Worm (Caenorhabditis elegans) whole organism, L1 larva: ENCODE data around the gene faxc-2.
A peak's percentile ranks its signal among the peaks of the same experiment; 100 is the strongest.

ENCODE experiments used
- C04F5.9 ChIP-seq: sonication (generic microtip); optimal IDR thresholded peaks from 2 replicates; lab custom pipeline; 2016; ENCODE audit warnings: missing genetic modification characterization, missing compliant biosample characterization
- C16A3.4 ChIP-seq: fragments of 150-350 bp; optimal IDR thresholded peaks from 2 replicates; lab custom pipeline; 2014; ENCODE audit warnings: missing biosample characterization, missing genetic modification characterization
- aha-1 ChIP-seq: fragments of 150-350 bp; optimal IDR thresholded peaks from 2 replicates; lab custom pipeline; 2014; ENCODE audit warnings: missing biosample characterization, missing genetic modification characterization
- alr-1 ChIP-seq: fragments of 200-800 bp; sonication (Bioruptor generic); optimal IDR thresholded peaks from 2 replicates; lab custom pipeline; 2018; ENCODE audit warnings: borderline replicate concordance, mild to moderate bottlenecking, missing genetic modification characterization, missing compliant biosample characterization
- aly-2 ChIP-seq: fragments of 150-350 bp; optimal IDR thresholded peaks from 2 replicates; lab custom pipeline; 2014; ENCODE audit warnings: missing biosample characterization, missing genetic modification characterization
- ceh-8 ChIP-seq: fragments of 200-800 bp; sonication (Bioruptor generic); optimal IDR thresholded peaks from 2 replicates; lab custom pipeline; 2018; ENCODE audit warnings: mild to moderate bottlenecking, missing genetic modification characterization, moderate library complexity, missing compliant biosample characterization
- ceh-82 ChIP-seq, 3 experiments: fragments of 150-350 bp in 1 of 3; sonication (generic microtip) in 2 of 3; optimal IDR thresholded peaks; 2 replicates each; lab custom pipeline; 2014 to 2017; ENCODE audit warnings: missing biosample characterization in 3 of 3, missing genetic modification characterization in 3 of 3
- ceh-88 ChIP-seq: fragments of 200-800 bp; sonication (Bioruptor generic); IDR thresholded peaks from 2 replicates; pipeline ENCODE4 v1.3.6; 2022; ENCODE audit warnings: missing genetic modification characterization, missing compliant biosample characterization
- ceh-90 ChIP-seq: sonication (generic microtip); optimal IDR thresholded peaks from 2 replicates; lab custom pipeline; 2016; ENCODE audit warnings: missing genetic modification characterization, missing compliant biosample characterization
- dsc-1 ChIP-seq: sonication (generic microtip); optimal IDR thresholded peaks from 2 replicates; lab custom pipeline; 2016; ENCODE audit warnings: mild to moderate bottlenecking, missing genetic modification characterization, missing compliant biosample characterization
- efl-1 ChIP-seq, 4 experiments: fragments of 150-350 bp; optimal IDR thresholded peaks in 3 of 4; peaks in 1 of 4; 1 replicate in 1 of 4; 2 replicates in 3 of 4; lab custom pipeline; 2014; ENCODE audit warnings: missing biosample characterization in 2 of 4, missing genetic modification characterization in 2 of 4, missing genetic modification reagents in 2 of 4
- egl-27 ChIP-seq, 2 experiments: fragments of 150-350 bp in 1 of 2; sonication (generic microtip); optimal IDR thresholded peaks; 3 replicates each; lab custom pipeline; 2017 to 2018; ENCODE audit warnings: missing biosample characterization in 2 of 2, missing genetic modification characterization in 2 of 2, missing genetic modification reagents in 2 of 2
- elt-3 ChIP-seq, 6 experiments: fragments of 150-350 bp in 1 of 6; sonication (generic microtip); optimal IDR thresholded peaks; 2 replicates each; lab custom pipeline; 2017 to 2018; ENCODE audit warnings: missing biosample characterization in 6 of 6, missing genetic modification characterization in 6 of 6, inconsistent platforms in 1 of 6
- fkh-8 ChIP-seq: sonication (generic microtip); optimal IDR thresholded peaks from 2 replicates; lab custom pipeline; 2016; ENCODE audit warnings: mild to moderate bottlenecking, missing genetic modification characterization, missing compliant biosample characterization
- fos-1 ChIP-seq: fragments of 150-350 bp; optimal IDR thresholded peaks from 2 replicates; lab custom pipeline; 2014; ENCODE audit warnings: missing biosample characterization, missing genetic modification characterization
- grh-1 ChIP-seq: fragments of 200-800 bp; sonication (Bioruptor generic); IDR thresholded peaks from 2 replicates; pipeline ENCODE4 v1.3.6; 2022; ENCODE audit warnings: missing genetic modification reagents, missing genetic modification characterization, missing compliant biosample characterization
- hlh-4 ChIP-seq: sonication (generic microtip); optimal IDR thresholded peaks from 2 replicates; lab custom pipeline; 2016; ENCODE audit warnings: mild to moderate bottlenecking, missing genetic modification characterization, missing compliant biosample characterization
- hpl-2 ChIP-seq: fragments of 150-350 bp; optimal IDR thresholded peaks from 2 replicates; lab custom pipeline; 2014; ENCODE audit warnings: missing biosample characterization, missing genetic modification reagents, missing genetic modification characterization
- irx-1 ChIP-seq: sonication (generic microtip); optimal IDR thresholded peaks from 2 replicates; lab custom pipeline; 2016; ENCODE audit warnings: missing genetic modification characterization, missing compliant biosample characterization
- jun-1 ChIP-seq: fragments of 150-350 bp; optimal IDR thresholded peaks from 2 replicates; lab custom pipeline; 2014; ENCODE audit warnings: missing biosample characterization, missing genetic modification reagents, missing genetic modification characterization
- lin-13 ChIP-seq: fragments of 150-350 bp; optimal IDR thresholded peaks from 2 replicates; lab custom pipeline; 2014; ENCODE audit warnings: missing biosample characterization, missing genetic modification reagents, missing genetic modification characterization
- lin-14 ChIP-seq: fragments of 200-800 bp; sonication (Bioruptor generic); optimal IDR thresholded peaks from 2 replicates; lab custom pipeline; 2018; ENCODE audit warnings: mild to moderate bottlenecking, missing genetic modification characterization, moderate library complexity, missing compliant biosample characterization
- lin-15B ChIP-seq: fragments of 150-350 bp; sonication (generic microtip); optimal IDR thresholded peaks from 3 replicates; lab custom pipeline; 2014; ENCODE audit warnings: missing biosample characterization, missing genetic modification characterization
- lsy-2 ChIP-seq, 2 experiments: fragments of 150-350 bp; optimal IDR thresholded peaks; 2 replicates each; lab custom pipeline; 2014; ENCODE audit warnings: missing biosample characterization in 2 of 2, missing genetic modification characterization in 2 of 2
- mab-9 ChIP-seq: fragments of 200-800 bp; sonication (Bioruptor generic); IDR thresholded peaks from 2 replicates; pipeline ENCODE4 v1.3.6; 2022; ENCODE audit warnings: missing genetic modification reagents, missing genetic modification characterization, missing compliant biosample characterization
- mep-1 ChIP-seq: fragments of 150-350 bp; optimal IDR thresholded peaks from 2 replicates; lab custom pipeline; 2014; ENCODE audit warnings: missing biosample characterization, missing genetic modification characterization
- nhr-19 ChIP-seq: fragments of 200-800 bp; sonication (Bioruptor generic); conservative IDR thresholded peaks from 2 replicates; pipeline ENCODE4 v1.3.6; 2022; ENCODE audit warnings: missing genetic modification characterization, missing compliant biosample characterization
- nhr-20 ChIP-seq: sonication (generic microtip); optimal IDR thresholded peaks from 2 replicates; lab custom pipeline; 2016; ENCODE audit warnings: mild to moderate bottlenecking, missing genetic modification characterization, missing compliant biosample characterization
- nhr-28 ChIP-seq: fragments of 150-350 bp; optimal IDR thresholded peaks from 2 replicates; lab custom pipeline; 2014; ENCODE audit warnings: missing biosample characterization, missing genetic modification characterization
- nhr-47 ChIP-seq: sonication (generic microtip); optimal IDR thresholded peaks from 2 replicates; lab custom pipeline; 2016; ENCODE audit warnings: mild to moderate bottlenecking, missing genetic modification characterization, moderate library complexity, missing compliant biosample characterization
- nhr-77 ChIP-seq: fragments of 150-350 bp; optimal IDR thresholded peaks from 2 replicates; lab custom pipeline; 2014; ENCODE audit warnings: missing biosample characterization, missing genetic modification characterization
- nhr-84 ChIP-seq: sonication (generic microtip); optimal IDR thresholded peaks from 2 replicates; lab custom pipeline; 2017; ENCODE audit warnings: missing biosample characterization, missing genetic modification characterization
- nhr-85 ChIP-seq: sonication (generic microtip); peaks from one replicate; lab custom pipeline; 2016; ENCODE audit warnings: missing genetic modification characterization, inconsistent platforms, missing compliant biosample characterization
- pag-3 ChIP-seq: sonication (generic microtip); optimal IDR thresholded peaks from 2 replicates; lab custom pipeline; 2017; ENCODE audit warnings: missing genetic modification characterization, mild to moderate bottlenecking, missing compliant biosample characterization, antibody characterized with exemption, borderline replicate concordance; ENCODE audit not compliant: insufficient read depth
- rnt-1 ChIP-seq: sonication (generic microtip); optimal IDR thresholded peaks from 2 replicates; lab custom pipeline; 2016; ENCODE audit warnings: mild to moderate bottlenecking, missing genetic modification characterization, moderate library complexity, missing compliant biosample characterization
- skn-1 ChIP-seq: fragments of 150-350 bp; optimal IDR thresholded peaks from 2 replicates; lab custom pipeline; 2014; ENCODE audit warnings: missing biosample characterization, missing genetic modification characterization
- snu-23 ChIP-seq: sonication (generic microtip); optimal IDR thresholded peaks from 2 replicates; lab custom pipeline; 2016; ENCODE audit warnings: missing genetic modification characterization, missing compliant biosample characterization
- sox-4 ChIP-seq: sonication (generic microtip); optimal IDR thresholded peaks from 2 replicates; lab custom pipeline; 2016; ENCODE audit warnings: missing genetic modification characterization, missing compliant biosample characterization
- sptf-1 ChIP-seq: fragments of 150-350 bp; optimal IDR thresholded peaks from 2 replicates; lab custom pipeline; 2014; ENCODE audit warnings: missing biosample characterization, missing genetic modification characterization
- sup-37 ChIP-seq: fragments of 200-800 bp; sonication (Bioruptor generic); optimal IDR thresholded peaks from 2 replicates; lab custom pipeline; 2018; ENCODE audit warnings: mild to moderate bottlenecking, missing genetic modification characterization, missing compliant biosample characterization
- swsn-7 ChIP-seq: sonication (generic microtip); optimal IDR thresholded peaks from 2 replicates; lab custom pipeline; 2016; ENCODE audit warnings: missing genetic modification characterization, missing compliant biosample characterization
- tbx-2 ChIP-seq: sonication (generic microtip); optimal IDR thresholded peaks from 2 replicates; lab custom pipeline; 2016; ENCODE audit warnings: missing genetic modification characterization, missing compliant biosample characterization
- unc-62 ChIP-seq: fragments of 150-350 bp; optimal IDR thresholded peaks from 2 replicates; lab custom pipeline; 2014; ENCODE audit warnings: missing biosample characterization, missing genetic modification reagents, missing genetic modification characterization
- unc-86 ChIP-seq: sonication (generic microtip); optimal IDR thresholded peaks from 2 replicates; lab custom pipeline; 2016; ENCODE audit warnings: missing genetic modification characterization, missing compliant biosample characterization
- vab-15 ChIP-seq: sonication (generic microtip); optimal IDR thresholded peaks from 2 replicates; lab custom pipeline; 2017; ENCODE audit warnings: missing genotype, mild to moderate bottlenecking, missing genetic modification characterization, missing compliant biosample characterization
- xbp-1 ChIP-seq: sonication (generic microtip); optimal IDR thresholded peaks from 2 replicates; lab custom pipeline; 2016; ENCODE audit warnings: missing genetic modification characterization, missing compliant biosample characterization
- zag-1 ChIP-seq: fragments of 150-350 bp; optimal IDR thresholded peaks from 2 replicates; lab custom pipeline; 2014; ENCODE audit warnings: missing biosample characterization, missing genetic modification characterization
- ztf-11 ChIP-seq, 2 experiments: sonication (generic microtip); optimal IDR thresholded peaks; 2 replicates each; lab custom pipeline; 2016 to 2017; ENCODE audit warnings: missing genetic modification characterization in 2 of 2, missing biosample characterization in 1 of 2, missing compliant biosample characterization in 1 of 2
- ztf-4 ChIP-seq: fragments of 150-350 bp; optimal IDR thresholded peaks from 2 replicates; lab custom pipeline; 2014; ENCODE audit warnings: missing biosample characterization, missing genetic modification characterization

Gene faxc-2

ce11 chrII:13334966-13335698 lies 26.0 kb downstream of the faxc-2 start (continued):
- TF ChIP-seq vab-15 (tag; lab: Kevin White, UChicago): no peak
- no peak for TF ChIP-seq alr-1 (tag; lab: Kevin White, UChicago)
- TF ChIP-seq egl-27 (tag; optimal IDR thresholded peaks at IDR 0.05; lab: Kevin White, UChicago): peak; percentile 37 to 55
- TF ChIP-seq nhr-84 (tag; lab: Kevin White, UChicago): no peak
- TF ChIP-seq efl-1 (optimal IDR thresholded peaks at IDR 0.05; lab: Kevin White, UChicago): peak; percentile 74 to 86
- TF ChIP-seq efl-1 (GFP tag; optimal IDR thresholded peaks at IDR 0.05 in 1 of 2; lab: Kevin White, UChicago): peak; percentile 33 to 92
- TF ChIP-seq skn-1 (tag; lab: Kevin White, UChicago): peak; percentile 63
- peak in 1 of 2 experiments; percentile 74 for TF ChIP-seq ztf-11 (tag; optimal IDR thresholded peaks at IDR 0.05; lab: Kevin White, UChicago)
- TF ChIP-seq ceh-82 (tag; optimal IDR thresholded peaks at IDR 0.05; lab: Kevin White, UChicago): peak; percentile 49 to 64 (median 51)
- TF ChIP-seq nhr-77 (tag; lab: Kevin White, UChicago): peak; percentile 77
- peak; percentile 78 for TF ChIP-seq dsc-1 (tag; lab: Kevin White, UChicago)
- peak; percentile 60 for TF ChIP-seq grh-1 (GFP tag; lab: Robert Waterston, UW)
- TF ChIP-seq sptf-1 (tag; lab: Kevin White, UChicago): no peak
- TF ChIP-seq elt-3 (tag; optimal IDR thresholded peaks at IDR 0.05; lab: Kevin White, UChicago): peak in 1 of 6 experiments; percentile 51
- peak; percentile 82 for TF ChIP-seq ztf-4 (tag; lab: Kevin White, UChicago)
- TF ChIP-seq nhr-47 (tag; lab: Kevin White, UChicago): peak; percentile 91
- TF ChIP-seq mab-9 (GFP tag; lab: Robert Waterston, UW): peak; percentile 22; the same call in 1 of the 2 replicates
- TF ChIP-seq lin-13 (GFP tag; lab: Kevin White, UChicago): peak; percentile 67
- no peak for TF ChIP-seq hpl-2 (GFP tag; lab: Kevin White, UChicago)
- TF ChIP-seq xbp-1 (tag; lab: Kevin White, UChicago): peak; percentile 68
- peak; percentile 99 for TF ChIP-seq lin-14 (GFP tag; lab: Kevin White, UChicago)
- no peak for TF ChIP-seq ceh-90 (tag; lab: Kevin White, UChicago)
- peak; percentile 95 for TF ChIP-seq unc-86 (tag; lab: Kevin White, UChicago)
- peak; percentile 65 to 80 for TF ChIP-seq lsy-2 (tag; optimal IDR thresholded peaks at IDR 0.05; lab: Kevin White, UChicago)
- TF ChIP-seq fos-1 (tag; lab: Kevin White, UChicago): peak; percentile 45
- peak; percentile 78 for TF ChIP-seq irx-1 (tag; lab: Kevin White, UChicago)
- peak; percentile 73 for TF ChIP-seq jun-1 (tag; lab: Kevin White, UChicago)
- TF ChIP-seq zag-1 (tag; lab: Kevin White, UChicago): peak; percentile 10
- peak; percentile 94 for TF ChIP-seq snu-23 (GFP tag; lab: Kevin White, UChicago)
- peak; percentile 58; the same call in 1 of the 2 replicates for TF ChIP-seq ceh-88
- TF ChIP-seq rnt-1 (tag; lab: Kevin White, UChicago): peak; percentile 61
- peak; percentile 40 for TF ChIP-seq sox-4
- TF ChIP-seq C16A3.4 (tag; lab: Kevin White, UChicago): peak; percentile 30
- TF ChIP-seq lin-15B (tag; lab: Kevin White, UChicago): peak; percentile 27
- no peak for TF ChIP-seq aha-1 (tag; lab: Kevin White, UChicago)
- no peak for TF ChIP-seq unc-62 (GFP tag; lab: Kevin White, UChicago)
- TF ChIP-seq nhr-28 (tag; lab: Kevin White, UChicago): no peak
- peak; percentile 85 for TF ChIP-seq nhr-20 (tag; lab: Kevin White, UChicago)

ce11 chrII:13337959-13338358 lies 28.9 kb downstream of the faxc-2 start, which contains the start of gene mrpl-20:
mrpl-20 (plus strand) TSS chrII:13338281.
- TF ChIP-seq lin-13 (GFP tag; lab: Kevin White, UChicago) (no peak), pag-3 (tag; lab: Kevin White, UChicago) (no peak), sup-37 (GFP tag; lab: Kevin White, UChicago) (no peak), aly-2 (tag; lab: Kevin White, UChicago) (no peak), ceh-8 (GFP tag; lab: Kevin White, UChicago) (no peak), C04F5.9 (tag; lab: Kevin White, UChicago) (no peak), fos-1 (tag; lab: Kevin White, UChicago) (no peak), egl-27 (tag; optimal IDR thresholded peaks at IDR 0.05; lab: Kevin White, UChicago) (no peak), nhr-19 (GFP tag; lab: Robert Waterston, UW) (no peak), hlh-4 (no peak), mep-1 (peak; percentile 26), alr-1 (tag; lab: Kevin White, UChicago) (no peak), irx-1 (tag; lab: Kevin White, UChicago) (no peak), C16A3.4 (tag; lab: Kevin White, UChicago) (no peak), lin-14 (GFP tag; lab: Kevin White, UChicago) (peak; percentile 42), tbx-2 (tag; lab: Kevin White, UChicago) (peak; percentile 41), swsn-7 (tag; lab: Kevin White, UChicago) (peak; percentile 52), fkh-8 (tag; lab: Kevin White, UChicago) (no peak), skn-1 (tag; lab: Kevin White, UChicago) (no peak), aha-1 (tag; lab: Kevin White, UChicago) (no peak), nhr-85 (peak; percentile 37)
